Worm (Caenorhabditis elegans): ENCODE data around the gene C02E7.7.

DNA sequence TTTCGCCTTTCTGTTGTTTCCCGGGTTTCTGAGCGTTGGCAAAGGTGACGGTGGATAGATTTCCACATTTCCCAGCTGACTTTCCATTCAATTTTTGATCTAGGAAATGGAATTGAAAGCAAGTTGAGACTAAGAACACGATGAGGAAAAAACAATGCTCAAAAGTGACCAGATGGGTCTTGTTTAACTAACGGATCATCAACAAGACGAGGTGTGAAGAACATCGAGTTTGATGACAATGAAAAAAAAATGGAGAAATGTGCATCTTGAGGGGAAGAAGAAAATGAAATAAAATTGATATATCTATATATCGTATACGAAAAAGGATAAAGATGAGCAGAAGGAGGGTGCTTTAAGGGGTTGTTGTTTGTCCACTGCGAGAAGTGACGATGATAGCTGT, 40.8 kb downstream of the C02E7.7 start, which contains the start of gene T19H12.6:
- TF ChIP-seq fos-1 (tag; optimal IDR thresholded peaks at IDR 0.05) (no peak), unc-62 (GFP tag; optimal IDR thresholded peaks at IDR 0.05) (no peak), tbx-2 (tag; optimal IDR thresholded peaks at IDR 0.05) (no peak), nhr-237 (tag; optimal IDR thresholded peaks at IDR 0.05) (no peak), elt-2 (tag; optimal IDR thresholded peaks at IDR 0.05) (no peak), fkh-2 (tag; optimal IDR thresholded peaks at IDR 0.05) (no peak), snpc-4 (tag; optimal IDR thresholded peaks at IDR 0.05) (no peak), egl-5 (tag; optimal IDR thresholded peaks at IDR 0.05) (no peak), aly-2 (tag; optimal IDR thresholded peaks at IDR 0.05) (no peak), elt-3 (tag; optimal IDR thresholded peaks at IDR 0.05) (no peak), ztf-4 (tag; optimal IDR thresholded peaks at IDR 0.05) (no peak), ZK546.5 (tag; optimal IDR thresholded peaks at IDR 0.05) (no peak)
